Fruit fly (Drosophila melanogaster) S2 (cell line): ENCODE data around the gene Reepl1.

Source experiments
- CG8478 ChIP-seq: fragments of >200 bp; optimal IDR thresholded peaks from 2 replicates; lab custom pipeline; 2018
- CTCF ChIP-seq, 2 experiments: fragments of >200 bp; optimal IDR thresholded peaks; 2 replicates each; lab custom pipeline; 2018

DNA sequence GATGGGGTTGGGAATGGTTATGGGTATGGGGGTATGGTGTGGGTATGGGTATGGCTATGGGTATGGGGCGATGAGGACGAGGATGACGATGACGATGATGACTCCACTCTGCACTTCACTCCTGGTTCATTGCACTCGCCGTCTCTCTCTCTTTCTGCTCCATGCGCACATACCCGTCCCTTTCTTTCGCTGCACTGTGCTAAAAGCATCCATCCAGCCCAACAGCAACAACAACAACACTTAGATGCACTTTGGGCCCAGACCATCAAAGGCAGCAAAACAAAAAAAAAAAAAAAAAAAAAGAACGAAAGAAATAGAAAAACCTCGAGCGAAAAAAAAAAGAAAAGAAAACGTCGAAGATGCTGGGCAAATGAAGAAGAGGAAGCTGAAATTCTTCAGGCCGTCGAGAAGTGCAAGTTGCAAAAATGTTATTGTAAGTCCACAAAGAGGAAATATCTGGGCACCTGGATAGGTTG lies 27.5 kb upstream of the Reepl1 start:
- TF ChIP-seq CG8478 (lab: Kevin White, UChicago), result no peak
- no peak for TF ChIP-seq CTCF (optimal IDR thresholded peaks at IDR 0.05; lab: Kevin White, UChicago)
